Fruit fly (Drosophila melanogaster): ENCODE data around the gene awd.

DNA sequence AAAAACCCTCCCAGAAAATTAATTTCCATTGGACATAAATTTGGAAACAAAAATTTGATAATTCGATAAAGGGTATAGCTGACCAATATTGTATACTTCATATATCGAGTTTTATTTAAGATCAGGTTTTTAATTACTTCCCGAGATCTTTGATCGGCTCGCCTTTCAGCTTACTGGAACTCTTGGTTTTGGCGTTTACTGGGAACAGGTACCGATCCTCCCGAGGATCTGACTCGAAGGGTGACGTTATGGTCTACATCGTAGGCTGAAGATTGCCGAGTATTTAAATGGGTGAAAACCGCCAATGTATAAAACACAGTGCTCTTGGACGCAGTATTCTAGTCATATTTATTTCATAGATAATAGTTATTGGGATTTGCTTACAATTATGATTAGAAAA is 37.6 kb downstream of the awd start, which contains the start of gene CG42693:
- no peak for TF ChIP-seq kay (GFP tag; ENCODE audit: borderline replicate concordance)
- TF ChIP-seq CG11617 (GFP tag; optimal IDR thresholded peaks at IDR 0.05), result no peak
- no peak for TF ChIP-seq cic (GFP tag; optimal IDR thresholded peaks at IDR 0.05)

Measured in whole organism, adult.